Worm (Caenorhabditis elegans): Measurements from ENCODE around the gene pigg-1.

- no peak for TF ChIP-seq zag-1 (tag; optimal IDR thresholded peaks at IDR 0.05)
- TF ChIP-seq daf-16 (GFP tag; optimal IDR thresholded peaks at IDR 0.05) = no peak
- no peak for TF ChIP-seq daf-16 (tag; optimal IDR thresholded peaks at IDR 0.05)
- TF ChIP-seq zip-11 (GFP tag; IDR thresholded peaks at IDR 0.05) = no peak
- no peak for TF ChIP-seq ztf-11 (tag; optimal IDR thresholded peaks at IDR 0.05)
- no peak for TF ChIP-seq daf-12 (tag; optimal IDR thresholded peaks at IDR 0.05)
- no peak for TF ChIP-seq D1046.2 (GFP tag; IDR thresholded peaks at IDR 0.05)
- TF ChIP-seq nhr-41 (GFP tag; IDR thresholded peaks at IDR 0.05) = no peak
- TF ChIP-seq lin-15B (tag; optimal IDR thresholded peaks at IDR 0.05) = no peak
- no peak for TF ChIP-seq nhr-10 (tag; optimal IDR thresholded peaks at IDR 0.05)
- TF ChIP-seq unc-39 (tag; optimal IDR thresholded peaks at IDR 0.05) = no peak
- no peak for TF ChIP-seq nhr-6 (tag; optimal IDR thresholded peaks at IDR 0.05)
- no peak for TF ChIP-seq T20F7.1 (GFP tag; optimal IDR thresholded peaks at IDR 0.05)
- TF ChIP-seq ama-1 (optimal IDR thresholded peaks at IDR 0.05) = no peak
Observed at ce11 chrII:8648843-8649242, 48.8 kb upstream of the pigg-1 start.

Measured in whole organism, L4 larva.